Fruit fly (Drosophila melanogaster) S2 (cell line): ENCODE measurements around the gene Cyp9f3.

Experiments used
- CG8478 ChIP-seq: fragments of >200 bp; optimal IDR thresholded peaks from 2 replicates; lab custom pipeline; 2018
- CTCF ChIP-seq, 2 experiments: fragments of >200 bp; optimal IDR thresholded peaks; 2 replicates each; lab custom pipeline; 2018

DNA sequence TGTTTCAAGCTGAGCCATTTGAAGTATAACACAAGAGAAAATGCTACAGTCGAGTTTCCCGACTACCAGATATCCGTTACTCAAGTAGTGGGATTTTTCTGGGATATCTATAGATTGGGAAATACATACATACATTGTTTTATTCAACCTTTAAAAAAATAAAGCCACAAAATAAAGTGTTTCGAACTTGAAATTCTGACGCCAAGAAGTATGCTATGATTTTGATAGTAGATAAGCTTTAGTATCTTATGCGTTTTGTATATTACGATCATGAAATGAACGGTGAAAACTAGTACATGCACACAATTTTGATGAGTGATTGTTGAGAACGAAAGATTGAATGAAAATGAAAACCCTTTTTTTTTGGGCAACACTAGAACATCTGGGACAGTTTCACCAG, 35.2 kb downstream of the Cyp9f3 start:
- TF ChIP-seq CG8478 (lab: Kevin White, UChicago) (no peak), CTCF (optimal IDR thresholded peaks at IDR 0.05; lab: Kevin White, UChicago) (no peak)
